Worm (Caenorhabditis elegans): Measurements from ENCODE around the gene Y75B8A.28.

The Y75B8A.28 gene

ce11 chrIII:12335400-12335994, 16.6 kb downstream of the Y75B8A.28 start (continued):
- no peak for TF ChIP-seq nhr-6 (tag; optimal IDR thresholded peaks at IDR 0.05)
- TF ChIP-seq unc-39 (tag; optimal IDR thresholded peaks at IDR 0.05) = no peak
- peak; percentile 80 for TF ChIP-seq F13H6.1 (tag; optimal IDR thresholded peaks at IDR 0.05)
- TF ChIP-seq nhr-21 (tag; optimal IDR thresholded peaks at IDR 0.05) = peak; percentile 22
- TF ChIP-seq ama-1 (optimal IDR thresholded peaks at IDR 0.05) = no peak
- TF ChIP-seq nhr-129 (tag; optimal IDR thresholded peaks at IDR 0.05) = peak; percentile 91
- peak; percentile 63 for TF ChIP-seq unc-55 (GFP tag; optimal IDR thresholded peaks at IDR 0.05)
- peak; percentile 53 for TF ChIP-seq snpc-4 (tag; optimal IDR thresholded peaks at IDR 0.05)

DNA sequence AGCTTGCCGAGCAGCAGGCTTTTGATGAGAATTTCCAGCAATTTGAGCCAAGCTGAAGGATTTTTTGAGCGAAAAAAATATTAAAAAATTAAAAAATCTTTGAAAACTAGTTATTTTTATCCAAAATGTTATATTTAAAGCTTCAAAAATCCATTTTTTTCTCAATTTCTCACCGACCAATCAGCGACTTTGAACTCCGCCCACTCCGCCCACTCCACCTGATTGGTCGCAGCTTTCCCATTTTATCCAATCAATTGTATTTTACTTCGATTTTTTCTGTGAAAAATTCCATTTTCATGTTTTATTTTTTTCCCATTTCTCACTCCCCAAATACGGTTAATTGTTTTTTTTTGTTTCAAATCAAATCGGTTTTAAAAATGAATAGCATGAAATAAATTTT, 26.1 kb downstream of the Y75B8A.28 start:
- TF ChIP-seq nhr-12 (tag; optimal IDR thresholded peaks at IDR 0.05) = no peak
- TF ChIP-seq nhr-77 (tag; optimal IDR thresholded peaks at IDR 0.05) = no peak
- no peak for TF ChIP-seq sma-3 (GFP tag; optimal IDR thresholded peaks at IDR 0.05)
- TF ChIP-seq lsy-2 (tag; optimal IDR thresholded peaks at IDR 0.05) = peak in 1 of 2 experiments; percentile 53
- no peak for TF ChIP-seq nhr-10 (tag; optimal IDR thresholded peaks at IDR 0.05)

- TF ChIP-seq egl-27 (tag; optimal IDR thresholded peaks at IDR 0.05) (no peak), lin-39 (tag; optimal IDR thresholded peaks at IDR 0.05) (no peak), blmp-1 (tag; optimal IDR thresholded peaks at IDR 0.05; ENCODE audit: insufficient read depth) (no peak), dmd-4 (tag; optimal IDR thresholded peaks at IDR 0.05) (no peak), sma-9 (GFP tag; optimal IDR thresholded peaks at IDR 0.05) (no peak), sma-9 (tag; optimal IDR thresholded peaks at IDR 0.05) (no peak), lsy-2 (tag; optimal IDR thresholded peaks at IDR 0.05) (no peak), nhr-129 (tag; optimal IDR thresholded peaks at IDR 0.05) (no peak), crh-2 (tag; optimal IDR thresholded peaks at IDR 0.05) (no peak), skn-1 (tag; optimal IDR thresholded peaks at IDR 0.05) (no peak), F13H6.1 (tag; optimal IDR thresholded peaks at IDR 0.05) (no peak), ZK546.5 (tag; optimal IDR thresholded peaks at IDR 0.05) (no peak), mdl-1 (tag; optimal IDR thresholded peaks at IDR 0.05) (no peak)
Measured at ce11 chrIII:12349027-12349426, 30.1 kb downstream of the Y75B8A.28 start.

DNA sequence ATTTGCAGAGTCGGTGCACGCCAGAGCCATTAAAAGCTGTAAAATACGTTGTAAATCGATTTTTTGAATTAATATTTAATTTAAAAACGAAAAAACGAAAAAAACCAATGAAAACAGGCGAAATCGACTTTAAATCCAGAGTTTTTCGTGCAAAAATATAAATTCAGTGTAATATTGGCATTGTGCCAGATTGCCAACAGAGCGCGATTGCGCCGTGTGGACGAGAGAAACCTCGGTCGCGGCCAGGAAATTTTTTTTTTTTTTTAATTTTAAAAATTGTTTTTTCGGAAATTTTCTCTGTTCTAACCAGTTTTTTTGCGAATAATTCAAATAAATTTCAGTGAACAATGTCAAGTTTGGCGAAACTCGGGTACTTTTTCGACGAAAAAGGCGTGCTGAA, 32.4 kb downstream of the Y75B8A.28 start, which contains the start of the genes pph-4.1 and Y75B8A.31:
Gene pph-4.1 (minus strand): TSS at position 36 of the 400 bp plus-strand sequence.
Gene Y75B8A.31 (plus strand): TSS at position 342 of the 400 bp plus-strand sequence.
- TF ChIP-seq lsy-2 (tag; optimal IDR thresholded peaks at IDR 0.05) (peak; percentile 75 to 91), peb-1 (tag; optimal IDR thresholded peaks at IDR 0.05) (no peak), nhr-237 (tag; optimal IDR thresholded peaks at IDR 0.05) (no peak), elt-1 (tag; optimal IDR thresholded peaks at IDR 0.05) (no peak), ama-1 (optimal IDR thresholded peaks at IDR 0.05) (no peak), ztf-11 (tag; optimal IDR thresholded peaks at IDR 0.05) (no peak), R02D3.7 (tag; optimal IDR thresholded peaks at IDR 0.05) (no peak), mab-5 (tag; optimal IDR thresholded peaks at IDR 0.05) (peak; percentile 49), ZK546.5 (tag; optimal IDR thresholded peaks at IDR 0.05) (peak; percentile 28), ztf-1 (GFP tag; conservative IDR thresholded peaks at IDR 0.05) (no peak), nhr-11 (tag; optimal IDR thresholded peaks at IDR 0.05) (no peak), unc-62 (GFP tag; optimal IDR thresholded peaks at IDR 0.05) (no peak), aly-2 (tag; optimal IDR thresholded peaks at IDR 0.05) (no peak), sma-9 (GFP tag; optimal IDR thresholded peaks at IDR 0.05) (peak; percentile 87), sma-9 (tag; optimal IDR thresholded peaks at IDR 0.05) (no peak), nhr-23 (tag; optimal IDR thresholded peaks at IDR 0.05) (no peak), Y55F3AM.14 (GFP tag; optimal IDR thresholded peaks at IDR 0.05) (no peak), sem-4 (tag; optimal IDR thresholded peaks at IDR 0.05) (peak; percentile 94), lin-13 (GFP tag; optimal IDR thresholded peaks at IDR 0.05) (peak; percentile 89), snpc-4 (tag; optimal IDR thresholded peaks at IDR 0.05) (peak; percentile 65), lin-39 (tag; optimal IDR thresholded peaks at IDR 0.05) (no peak), sma-3 (GFP tag; optimal IDR thresholded peaks at IDR 0.05) (peak; percentile 90), fos-1 (tag; optimal IDR thresholded peaks at IDR 0.05) (peak; percentile 69), unc-55 (GFP tag; optimal IDR thresholded peaks at IDR 0.05) (peak; percentile 93), egl-27 (tag; optimal IDR thresholded peaks at IDR 0.05) (peak; percentile 35), crh-2 (tag; optimal IDR thresholded peaks at IDR 0.05) (peak; percentile 78), nhr-129 (tag; optimal IDR thresholded peaks at IDR 0.05) (peak; percentile 32), elt-3 (tag; optimal IDR thresholded peaks at IDR 0.05) (no peak), ceh-16 (tag; optimal IDR thresholded peaks at IDR 0.05) (no peak), F13H6.1 (tag; optimal IDR thresholded peaks at IDR 0.05) (peak; percentile 86), mdl-1 (tag; optimal IDR thresholded peaks at IDR 0.05) (peak in 1 of 2 experiments; percentile 5), nhr-21 (tag; optimal IDR thresholded peaks at IDR 0.05) (peak; percentile 61), ceh-82 (tag; optimal IDR thresholded peaks at IDR 0.05) (no peak), nhr-10 (tag; optimal IDR thresholded peaks at IDR 0.05) (no peak), blmp-1 (tag; optimal IDR thresholded peaks at IDR 0.05; ENCODE audit: insufficient read depth) (peak; percentile 11), ztf-4 (tag; optimal IDR thresholded peaks at IDR 0.05) (peak; percentile 26), skn-1 (tag; optimal IDR thresholded peaks at IDR 0.05) (peak; percentile 30), nhr-77 (tag; optimal IDR thresholded peaks at IDR 0.05) (no peak), alr-1 (tag; optimal IDR thresholded peaks at IDR 0.05) (no peak), nhr-6 (tag; optimal IDR thresholded peaks at IDR 0.05) (peak; percentile 57), nhr-12 (tag; optimal IDR thresholded peaks at IDR 0.05) (no peak), gmeb-1 (tag; optimal IDR thresholded peaks at IDR 0.05) (peak; percentile 86), zag-1 (tag; optimal IDR thresholded peaks at IDR 0.05) (no peak)
